Worm (Caenorhabditis elegans) whole organism, mixed stage, embryonic: ENCODE measurements around the gene Y62H9A.15.
A peak's percentile ranks its signal among the peaks of the same experiment; 100 is the strongest.

Experiments
- blmp-1 ChIP-seq: fragments of 150-350 bp; optimal IDR thresholded peaks from 2 replicates; lab custom pipeline; 2014; ENCODE audit warnings: missing biosample characterization, missing genetic modification characterization
- cnd-1 ChIP-seq: fragments of 200-800 bp; sonication (Bioruptor generic); optimal IDR thresholded peaks from 2 replicates; lab custom pipeline; 2018; ENCODE audit warnings: mild to moderate bottlenecking, missing genetic modification characterization, missing compliant biosample characterization
- hlh-1 ChIP-seq: fragments of 150-350 bp; optimal IDR thresholded peaks from 2 replicates; lab custom pipeline; 2014; ENCODE audit warnings: missing biosample characterization, missing genetic modification reagents, missing genetic modification characterization
- lsy-2 ChIP-seq: fragments of 150-350 bp; optimal IDR thresholded peaks from 2 replicates; lab custom pipeline; 2014; ENCODE audit warnings: missing biosample characterization, missing genetic modification characterization
- mls-2 ChIP-seq: sonication (generic microtip); optimal IDR thresholded peaks from 2 replicates; lab custom pipeline; 2016; ENCODE audit warnings: mild to moderate bottlenecking, missing genetic modification characterization, moderate library complexity, missing compliant biosample characterization
- nhr-12 ChIP-seq: fragments of 150-350 bp; optimal IDR thresholded peaks from 2 replicates; lab custom pipeline; 2014; ENCODE audit warnings: missing biosample characterization, missing genetic modification characterization
- nhr-237 ChIP-seq: fragments of 150-350 bp; optimal IDR thresholded peaks from 2 replicates; lab custom pipeline; 2014; ENCODE audit warnings: missing biosample characterization, missing genetic modification characterization
- nhr-76 ChIP-seq: sonication (generic microtip); optimal IDR thresholded peaks from 2 replicates; lab custom pipeline; 2017; ENCODE audit warnings: missing biosample characterization, missing genetic modification characterization
- tbx-8 ChIP-seq: fragments of 200-800 bp; sonication (Bioruptor generic); optimal IDR thresholded peaks from 2 replicates; lab custom pipeline; 2018; ENCODE audit warnings: mild to moderate bottlenecking, missing genetic modification characterization, moderate library complexity, missing compliant biosample characterization
- unc-62 ChIP-seq: fragments of 150-350 bp; optimal IDR thresholded peaks from 2 replicates; lab custom pipeline; 2014; ENCODE audit warnings: missing biosample characterization, missing genetic modification reagents, missing genetic modification characterization
- zip-8 ChIP-seq: fragments of 150-350 bp; optimal IDR thresholded peaks from 2 replicates; lab custom pipeline; 2014; ENCODE audit warnings: missing biosample characterization, missing genetic modification characterization

DNA sequence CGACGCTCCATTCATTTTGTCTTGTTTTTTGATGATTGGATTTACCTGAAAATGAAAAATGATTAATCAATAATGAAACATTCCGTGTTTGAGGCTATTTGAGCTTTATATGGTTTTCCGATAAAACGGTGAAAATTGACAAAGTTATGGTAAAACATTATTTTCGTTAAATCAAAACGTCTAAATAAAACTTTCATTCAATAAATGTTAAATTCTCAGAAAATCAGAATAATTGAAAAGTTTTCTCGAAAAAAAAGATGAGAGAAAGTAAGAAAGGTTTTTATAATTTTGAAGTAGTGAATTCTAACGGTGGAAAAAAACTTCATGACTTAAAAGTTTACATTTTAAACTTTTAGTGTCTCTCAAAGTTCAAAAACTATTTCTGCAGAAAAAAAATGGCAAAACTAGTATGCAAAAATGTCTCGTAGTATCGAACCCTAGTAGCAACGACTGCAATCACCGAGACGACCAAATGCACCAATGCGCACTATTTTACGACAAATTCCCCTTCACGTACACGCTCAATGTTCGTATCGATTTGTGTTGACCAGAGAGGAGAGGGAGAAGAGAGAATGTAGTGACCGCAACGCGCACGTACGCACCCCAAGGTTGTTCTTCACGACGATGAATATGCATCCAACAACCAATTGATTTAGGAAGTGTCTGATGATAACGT lies 37.0 kb upstream of the Y62H9A.15 start, which contains the start of gene nfya-1:
- TF ChIP-seq hlh-1 (tag; lab: Kevin White, UChicago) (peak; percentile 62), mls-2 (tag; lab: Kevin White, UChicago) (no peak), nhr-12 (no peak), nhr-76 (tag; lab: Kevin White, UChicago) (no peak), unc-62 (GFP tag; lab: Kevin White, UChicago) (no peak), zip-8 (no peak), nhr-237 (no peak), blmp-1 (tag; lab: Kevin White, UChicago) (no peak), lsy-2 (tag; lab: Kevin White, UChicago) (no peak), tbx-8 (GFP tag; lab: Kevin White, UChicago) (no peak), cnd-1 (tag; lab: Kevin White, UChicago) (no peak)
